Fruit fly (Drosophila melanogaster): ENCODE results near the gene CG14837.

The CG14837 gene

dm6 chr3L:7510414-7511384, 49.1 kb downstream of the CG14837 start, which contains the start of gene CG7546:
Gene CG7546 (plus strand): TSS chr3L:7510986.
- TF ChIP-seq CG8478 (optimal IDR thresholded peaks at IDR 0.05) (no peak), CTCF (optimal IDR thresholded peaks at IDR 0.05) (peak in 1 of 2 experiments; percentile 49)

- TF ChIP-seq CG8478 (optimal IDR thresholded peaks at IDR 0.05) (no peak), CTCF (optimal IDR thresholded peaks at IDR 0.05) (no peak)
These were observed 53.7 kb downstream of the CG14837 start, which contains the start of gene CG7548 for dm6 chr3L:7506117-7506516. Gene CG7548 (minus strand): TSS chr3L:7506217.
